Fruit fly (Drosophila melanogaster): ENCODE measurements around the gene CG5746.

The CG5746 gene

DNA sequence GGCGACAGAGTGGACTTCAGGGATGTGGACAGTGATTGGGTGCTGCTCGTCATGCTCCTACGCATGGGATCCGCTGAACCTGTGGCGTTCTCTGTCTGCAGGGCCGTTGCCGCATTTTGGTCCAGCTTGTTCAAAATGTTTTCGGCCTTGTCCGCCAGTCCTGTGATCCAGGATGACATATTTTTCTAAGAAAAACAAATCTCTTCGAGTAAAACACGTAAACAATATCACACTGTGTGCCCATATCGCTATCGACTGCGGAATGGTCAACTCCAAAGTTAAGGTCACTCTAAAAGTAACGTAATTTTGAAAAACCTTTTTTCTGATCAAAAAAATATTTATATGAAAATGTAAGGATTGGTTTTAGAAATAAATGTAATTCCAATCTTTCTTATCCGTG lies 9.1 kb upstream of the CG5746 start, which contains the start of gene Golgin84:
TSS of gene Golgin84 (minus strand) at position 241 of the 400 bp plus-strand sequence.
- TF ChIP-seq noc (tag; optimal IDR thresholded peaks at IDR 0.05) = no peak

- TF ChIP-seq noc (tag; optimal IDR thresholded peaks at IDR 0.05) = no peak
Observed at dm6 chr3R:24353448-24353847, 4.9 kb upstream of the CG5746 start.

dm6 chr3R:24341251-24341650 lies 7.3 kb downstream of the CG5746 start, which contains the start of gene Ms:
TSS of gene Ms (plus strand) at chr3R:24341551.
- TF ChIP-seq noc (tag; optimal IDR thresholded peaks at IDR 0.05) = no peak

dm6 chr3R:24336622-24337021 lies 12.0 kb downstream of the CG5746 start, which contains the start of gene CG6432:
TSS of gene CG6432 (plus strand) at chr3R:24336922.
- TF ChIP-seq noc (tag; optimal IDR thresholded peaks at IDR 0.05) = no peak

DNA sequence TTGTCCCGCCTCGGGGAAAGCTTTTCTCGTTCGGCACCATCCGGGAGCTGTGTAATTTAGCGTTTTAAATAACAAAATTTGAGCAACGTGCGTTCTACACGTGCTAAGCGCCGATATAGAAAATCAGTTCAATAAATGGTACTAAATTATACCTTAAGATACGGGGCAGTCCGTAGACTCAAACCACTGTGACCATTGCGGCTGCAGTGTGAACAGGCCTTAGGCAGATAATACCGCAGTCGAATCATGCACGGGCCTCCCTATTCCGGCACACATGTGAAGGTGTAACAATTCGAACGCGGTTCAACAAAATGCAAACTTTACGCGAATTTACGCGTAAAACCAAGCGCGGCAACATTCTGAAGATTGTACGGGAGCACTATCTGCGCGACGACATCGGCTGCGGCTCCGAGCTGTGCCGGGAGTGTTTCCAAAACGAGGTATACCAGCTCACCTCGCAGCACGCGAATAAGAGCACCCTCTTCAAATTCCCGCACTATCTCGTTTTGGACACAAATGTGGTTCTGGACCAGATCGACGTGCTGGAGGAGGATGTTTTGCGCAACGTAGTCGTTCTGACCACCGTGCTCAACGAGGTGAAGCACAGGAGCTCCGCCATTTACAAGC lies 15.3 kb downstream of the CG5746 start, which contains the start of the genes Rrp5 and Dis3:
TSS of gene Rrp5 (minus strand) at position 135 of the 627 bp plus-strand sequence.
TSS of gene Dis3 (plus strand) at position 252 of the 627 bp plus-strand sequence.
- no peak for TF ChIP-seq noc (tag; optimal IDR thresholded peaks at IDR 0.05)

DNA sequence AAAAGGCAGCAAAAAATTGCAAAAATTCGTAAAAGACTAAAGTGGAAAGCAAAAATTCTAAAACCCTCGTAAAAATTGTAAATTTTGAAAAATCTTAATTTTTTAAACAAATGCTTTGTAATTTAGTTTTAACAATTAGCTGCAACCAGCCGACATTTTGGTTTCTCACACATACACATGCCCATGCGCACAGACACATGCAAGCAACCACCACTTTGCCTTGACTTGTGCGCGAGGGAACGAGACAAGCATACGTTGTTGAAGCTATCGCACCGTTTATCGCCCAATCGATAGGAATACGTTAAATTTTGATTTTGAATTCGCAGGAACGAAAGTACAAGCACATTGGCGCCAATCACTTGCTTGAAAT lies 28.3 kb downstream of the CG5746 start:
- no peak for TF ChIP-seq noc (tag; optimal IDR thresholded peaks at IDR 0.05)

- TF ChIP-seq noc (tag; optimal IDR thresholded peaks at IDR 0.05) = no peak
Observed at dm6 chr3R:24319632-24320341, 28.8 kb downstream of the CG5746 start.

DNA sequence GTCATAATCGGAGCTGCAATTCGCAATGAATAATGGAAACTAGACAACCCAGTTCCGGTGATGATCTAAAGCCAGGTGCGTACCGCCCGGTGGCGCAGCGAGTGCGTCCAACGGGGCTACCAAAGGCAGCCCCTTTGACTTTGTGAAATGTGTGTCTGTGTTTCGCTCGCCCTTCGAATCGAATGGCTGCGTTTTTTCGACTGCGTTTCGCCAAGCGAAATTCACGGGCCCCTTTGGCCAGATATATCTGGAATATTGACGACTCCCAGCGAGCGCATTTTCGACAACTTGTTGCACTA lies 29.6 kb downstream of the CG5746 start:
- no peak for TF ChIP-seq noc (tag; optimal IDR thresholded peaks at IDR 0.05)

- no peak for TF ChIP-seq noc (tag; optimal IDR thresholded peaks at IDR 0.05)
Observed at dm6 chr3R:24318217-24319082, 30.1 kb downstream of the CG5746 start, which contains the start of the genes Nab2 and BRWD3. TSS of gene Nab2 (minus strand) at chr3R:24318419. TSS of gene BRWD3 (plus strand) at chr3R:24319000.

DNA sequence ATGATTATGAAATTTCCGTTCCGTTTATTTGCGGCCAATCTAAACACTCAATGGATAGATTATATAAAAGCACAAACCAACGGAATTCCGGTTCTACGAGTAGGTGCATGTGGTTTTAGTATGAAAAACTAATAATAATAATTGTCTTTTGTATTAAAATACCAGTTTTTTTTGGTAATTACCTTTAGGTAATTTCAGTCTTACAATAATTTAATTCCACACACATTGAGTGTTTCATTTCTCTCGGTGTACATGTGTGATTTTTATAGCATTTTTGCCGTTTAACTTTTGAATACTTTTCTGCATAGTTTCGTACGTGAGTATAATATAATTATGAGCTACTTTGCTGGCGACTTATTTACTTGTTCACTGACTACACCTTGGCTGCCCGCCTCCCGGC lies 45.5 kb downstream of the CG5746 start:
- peak; percentile 30 for TF ChIP-seq noc (tag; optimal IDR thresholded peaks at IDR 0.05)

- no peak for TF ChIP-seq noc (tag; optimal IDR thresholded peaks at IDR 0.05)
Observed at dm6 chr3R:24301520-24301919, 47.1 kb downstream of the CG5746 start.

DNA sequence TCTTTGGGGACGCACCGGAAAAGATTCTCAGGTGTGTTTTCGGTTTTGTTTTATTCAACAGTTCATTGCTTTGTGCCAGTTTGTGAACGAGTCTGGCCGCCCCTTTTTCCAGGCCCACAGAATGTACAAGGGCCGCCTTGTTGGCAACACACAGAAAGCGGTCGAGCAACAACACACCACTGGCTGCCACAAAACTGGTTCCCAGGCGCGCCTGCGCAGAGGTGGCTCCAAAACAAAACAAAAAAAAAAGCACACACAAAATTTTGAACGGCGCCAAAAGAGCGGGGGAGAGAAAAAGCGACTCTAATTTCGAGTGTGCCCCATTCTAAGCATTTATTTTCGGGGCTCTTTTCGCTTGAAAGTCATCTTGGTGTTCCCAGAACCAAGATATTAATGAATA lies 49.4 kb downstream of the CG5746 start:
- no peak for TF ChIP-seq noc (tag; optimal IDR thresholded peaks at IDR 0.05)

DNA sequence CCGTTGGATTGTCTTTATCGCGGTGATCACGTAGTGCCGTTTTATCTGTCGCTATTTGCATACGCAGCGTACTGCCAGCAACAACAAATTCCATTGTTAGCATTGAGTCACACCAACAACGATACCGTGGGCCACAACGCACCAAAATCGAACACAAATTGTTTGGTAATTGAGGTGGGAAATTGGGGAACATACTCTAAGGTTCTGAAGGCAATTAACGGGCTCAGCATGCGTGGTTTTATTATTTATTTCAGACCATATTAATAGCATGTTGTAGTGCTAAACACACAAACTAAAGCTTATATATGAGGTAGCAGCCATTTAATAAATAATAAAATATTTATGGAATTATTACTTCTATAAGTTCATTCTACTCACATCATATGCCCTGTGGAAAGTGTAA lies 50.1 kb downstream of the CG5746 start:
- no peak for TF ChIP-seq noc (tag; optimal IDR thresholded peaks at IDR 0.05)

dm6 chr3R:24297444-24298146 lies 51.0 kb downstream of the CG5746 start:
- no peak for TF ChIP-seq noc (tag; optimal IDR thresholded peaks at IDR 0.05)

- TF ChIP-seq noc (tag; optimal IDR thresholded peaks at IDR 0.05) = no peak
Observed at dm6 chr3R:24296913-24297312, 51.7 kb downstream of the CG5746 start.
